Worm (Caenorhabditis elegans): ENCODE measurements around the gene Y56A3A.7.
A peak's percentile ranks its signal among the peaks of the same experiment; 100 is the strongest.
"Not testable (repeated sequence)": the region's sequence is repeated elsewhere in the genome, so short reads cannot be mapped to it uniquely, and the experiment has no call there.

Y56A3A.7 gene

ce11 chrIII:11973996-11974395 is 27.2 kb upstream of the Y56A3A.7 start, which contains the start of gene ung-1:
Gene ung-1, minus strand, starts transcription at chrIII:11974096.
- TF ChIP-seq xnd-1 (tag; optimal IDR thresholded peaks at IDR 0.05), result no peak
- peak; percentile 76 for TF ChIP-seq lsl-1 (GFP tag; optimal IDR thresholded peaks at IDR 0.05)
- no peak for TF ChIP-seq ztf-26 (tag; optimal IDR thresholded peaks at IDR 0.05)

- TF ChIP-seq lin-35 (GFP tag; optimal IDR thresholded peaks at IDR 0.05) (no peak), hlh-26 (GFP tag; conservative IDR thresholded peaks at IDR 0.05) (no peak), hmg-1.2 (GFP tag; IDR thresholded peaks at IDR 0.05) (peak; percentile 97)
These were observed 24.5 kb upstream of the Y56A3A.7 start, which contains the start of gene Y56A3A.28 for ce11 chrIII:11971342-11971741. Gene Y56A3A.28, minus strand, starts transcription at chrIII:11971374.

ce11 chrIII:11967049-11967448 is 20.2 kb upstream of the Y56A3A.7 start:
- TF ChIP-seq Y53G8AR.9 (GFP tag; conservative IDR thresholded peaks at IDR 0.05), result 0 out of 2 replicates have a peak, but pooled peaks have one; percentile 37
- peak; percentile 81 for TF ChIP-seq madf-6 (GFP tag; IDR thresholded peaks at IDR 0.05)
- TF ChIP-seq lin-26 (GFP tag; IDR thresholded peaks at IDR 0.05), result peak; percentile 100
- peak; percentile 37 for TF ChIP-seq tbp1 (GFP tag; optimal IDR thresholded peaks at IDR 0.05)
- TF ChIP-seq ztf-28 (GFP tag; IDR thresholded peaks at IDR 0.05), result 0 out of 2 replicates have a peak, but pooled peaks have one; percentile 21
- peak; percentile 5; the same call in 1 of the 2 replicates for TF ChIP-seq F39B2.1 (GFP tag; IDR thresholded peaks at IDR 0.05)
- TF ChIP-seq B0019.2 (GFP tag; conservative IDR thresholded peaks at IDR 0.05), result peak; percentile 75
- peak; percentile 68 for TF ChIP-seq rcor-1 (GFP tag; IDR thresholded peaks at IDR 0.05)
- TF ChIP-seq F33H1.4 (GFP tag; IDR thresholded peaks at IDR 0.05), result peak; percentile 62
- TF ChIP-seq nfyb-1 (GFP tag; IDR thresholded peaks at IDR 0.05), result peak; percentile 85
- TF ChIP-seq dox-1 (GFP tag; IDR thresholded peaks at IDR 0.05), result peak; percentile 75
- TF ChIP-seq pbrm-1 (GFP tag; IDR thresholded peaks at IDR 0.05), result peak; percentile 91
- TF ChIP-seq bed-2 (GFP tag; IDR thresholded peaks at IDR 0.05), result 0 out of 2 replicates have a peak, but pooled peaks have one; percentile 42
- TF ChIP-seq ekl-4 (GFP tag; IDR thresholded peaks at IDR 0.05), result peak; percentile 67; the same call in 1 of the 2 replicates
- TF ChIP-seq Y95B8A.8 (GFP tag; IDR thresholded peaks at IDR 0.05), result peak; percentile 54; the same call in 1 of the 2 replicates
- TF ChIP-seq ceh-100 (GFP tag; IDR thresholded peaks at IDR 0.05), result 0 out of 2 replicates have a peak, but pooled peaks have one; percentile 47
- TF ChIP-seq D2030.7 (GFP tag; IDR thresholded peaks at IDR 0.05), result peak; percentile 91
- TF ChIP-seq mcd-1 (GFP tag; IDR thresholded peaks at IDR 0.05), result peak; percentile 79
- TF ChIP-seq cebp-1 (GFP tag; IDR thresholded peaks at IDR 0.05), result 0 out of 2 replicates have a peak, but pooled peaks have one; percentile 23
- TF ChIP-seq cebp-1 (tag; optimal IDR thresholded peaks at IDR 0.05); snpc-4 (GFP tag; optimal IDR thresholded peaks at IDR 0.05): not testable (repeated sequence)
- peak; percentile 99 for TF ChIP-seq egrh-3 (GFP tag; IDR thresholded peaks at IDR 0.05)
- peak; percentile 51 for TF ChIP-seq ceh-91 (GFP tag; IDR thresholded peaks at IDR 0.05)
- peak in 2 of 4 experiments; percentile 17 to 60 for TF ChIP-seq snpc-4 (tag; optimal IDR thresholded peaks at IDR 0.05)

ce11 chrIII:11960080-11960479 is 13.3 kb upstream of the Y56A3A.7 start, which contains the start of gene top-3:
Gene top-3, minus strand, starts transcription at chrIII:11960180.
- TF ChIP-seq C17E4.6 (GFP tag; IDR thresholded peaks at IDR 0.05) (no peak), ceh-40 (GFP tag; IDR thresholded peaks at IDR 0.05) (no peak), cebp-2 (GFP tag; IDR thresholded peaks at IDR 0.05) (no peak), hrde-1 (tag; optimal IDR thresholded peaks at IDR 0.05; ENCODE audit: borderline replicate concordance) (no peak), ceh-27 (GFP tag; optimal IDR thresholded peaks at IDR 0.05) (no peak), aptf-3 (GFP tag; IDR thresholded peaks at IDR 0.05) (no peak), snpc-4 (GFP tag; optimal IDR thresholded peaks at IDR 0.05) (no peak), snpc-4 (tag; optimal IDR thresholded peaks at IDR 0.05) (no peak), Y67H2A.10 (GFP tag; conservative IDR thresholded peaks at IDR 0.05) (no peak), efl-1 (GFP tag; optimal IDR thresholded peaks at IDR 0.05) (no peak), xnd-1 (tag; optimal IDR thresholded peaks at IDR 0.05) (no peak), Y53F4B.3 (GFP tag; IDR thresholded peaks at IDR 0.05) (no peak), snpc-3.4 (tag; optimal IDR thresholded peaks at IDR 0.05) (no peak), unc-62 (GFP tag; optimal IDR thresholded peaks at IDR 0.05) (no peak)
